Comparison of ENCODE assay signal across 4 worm cellular contexts in genomic region chrIII:11378450-11378849, ce11.
A peak's percentile ranks its signal among the peaks of the same experiment; 100 is the strongest.
TF ChIP-seq lines count a peak whose summit lies in the region.

No protein-coding gene starts in this region.

TF ChIP-seq in whole organism, L1 larva, 84 proteins besides CTCF, POLR2A, EP300 and RAD21:
- TF ChIP-seq egl-27 (tag; optimal IDR thresholded peaks at IDR 0.05; lab: Kevin White, UChicago) (no peak), nhr-71 (tag; optimal IDR thresholded peaks at IDR 0.05; lab: Kevin White, UChicago) (no peak), lin-14 (GFP tag; optimal IDR thresholded peaks at IDR 0.05; lab: Kevin White, UChicago) (peak; percentile 17), snpc-4 (tag; optimal IDR thresholded peaks at IDR 0.05; lab: Kevin White, UChicago) (peak; percentile 74), xbp-1 (tag; optimal IDR thresholded peaks at IDR 0.05; lab: Kevin White, UChicago) (peak; percentile 82), blmp-1 (tag; optimal IDR thresholded peaks at IDR 0.05; lab: Kevin White, UChicago) (peak; percentile 88), aly-2 (tag; optimal IDR thresholded peaks at IDR 0.05; lab: Kevin White, UChicago) (no peak), efl-1 (optimal IDR thresholded peaks at IDR 0.05; lab: Kevin White, UChicago) (no peak), efl-1 (GFP tag; optimal IDR thresholded peaks at IDR 0.05 in 1 of 2; lab: Kevin White, UChicago) (peak in 1 of 2 experiments; percentile 32)

TF ChIP-seq in whole organism, L2 larva, 48 proteins besides CTCF, POLR2A, EP300 and RAD21 (continues in another document):
- no peak for TF ChIP-seq nhr-12 (tag; optimal IDR thresholded peaks at IDR 0.05; lab: Kevin White, UChicago)
- no peak for TF ChIP-seq skn-1 (tag; optimal IDR thresholded peaks at IDR 0.05; lab: Kevin White, UChicago)
- TF ChIP-seq C34F6.9 (tag; optimal IDR thresholded peaks at IDR 0.05; lab: Kevin White, UChicago), result no peak
- no peak for TF ChIP-seq elt-1 (tag; optimal IDR thresholded peaks at IDR 0.05; lab: Kevin White, UChicago)
- no peak for TF ChIP-seq elt-3 (tag; optimal IDR thresholded peaks at IDR 0.05; lab: Kevin White, UChicago)
- TF ChIP-seq ztf-11 (tag; optimal IDR thresholded peaks at IDR 0.05; lab: Kevin White, UChicago), result no peak
- peak; percentile 91 for TF ChIP-seq blmp-1 (tag; optimal IDR thresholded peaks at IDR 0.05; lab: Kevin White, UChicago; ENCODE audit: insufficient read depth)
- no peak for TF ChIP-seq unc-55 (GFP tag; optimal IDR thresholded peaks at IDR 0.05; lab: Kevin White, UChicago)
- no peak for TF ChIP-seq nhr-21 (tag; optimal IDR thresholded peaks at IDR 0.05; lab: Kevin White, UChicago)
- TF ChIP-seq mbf-1 (tag; optimal IDR thresholded peaks at IDR 0.05; lab: Kevin White, UChicago), result no peak
- TF ChIP-seq unc-39 (tag; optimal IDR thresholded peaks at IDR 0.05; lab: Kevin White, UChicago), result no peak
- TF ChIP-seq ztf-4 (tag; optimal IDR thresholded peaks at IDR 0.05; lab: Kevin White, UChicago), result no peak
- TF ChIP-seq ceh-82 (tag; optimal IDR thresholded peaks at IDR 0.05; lab: Kevin White, UChicago), result no peak
- no peak for TF ChIP-seq ceh-16 (tag; optimal IDR thresholded peaks at IDR 0.05; lab: Kevin White, UChicago)
- TF ChIP-seq sma-9 (GFP tag; optimal IDR thresholded peaks at IDR 0.05; lab: Kevin White, UChicago), result no peak
- no peak for TF ChIP-seq sma-9 (tag; optimal IDR thresholded peaks at IDR 0.05; lab: Kevin White, UChicago)
- TF ChIP-seq alr-1 (tag; optimal IDR thresholded peaks at IDR 0.05; lab: Kevin White, UChicago), result no peak
- no peak for TF ChIP-seq R02D3.7 (tag; optimal IDR thresholded peaks at IDR 0.05; lab: Kevin White, UChicago)
- no peak for TF ChIP-seq fos-1 (tag; optimal IDR thresholded peaks at IDR 0.05; lab: Kevin White, UChicago)
- no peak for TF ChIP-seq unc-62 (GFP tag; optimal IDR thresholded peaks at IDR 0.05; lab: Kevin White, UChicago)
- no peak for TF ChIP-seq lin-39 (tag; optimal IDR thresholded peaks at IDR 0.05; lab: Kevin White, UChicago)
- no peak for TF ChIP-seq nhr-25 (tag; optimal IDR thresholded peaks at IDR 0.05; lab: Kevin White, UChicago)
- TF ChIP-seq F13H6.1 (tag; optimal IDR thresholded peaks at IDR 0.05; lab: Kevin White, UChicago), result no peak
- peak; percentile 11 for TF ChIP-seq lin-13 (GFP tag; optimal IDR thresholded peaks at IDR 0.05; lab: Kevin White, UChicago)
- no peak for TF ChIP-seq ZK546.5 (tag; optimal IDR thresholded peaks at IDR 0.05; lab: Kevin White, UChicago)
- TF ChIP-seq zag-1 (tag; optimal IDR thresholded peaks at IDR 0.05; lab: Kevin White, UChicago), result no peak
- peak; percentile 87 for TF ChIP-seq snpc-4 (tag; optimal IDR thresholded peaks at IDR 0.05; lab: Kevin White, UChicago)
- TF ChIP-seq dmd-4 (tag; optimal IDR thresholded peaks at IDR 0.05; lab: Kevin White, UChicago), result no peak
- TF ChIP-seq gmeb-1 (tag; optimal IDR thresholded peaks at IDR 0.05; lab: Kevin White, UChicago), result no peak
- TF ChIP-seq lsy-2 (tag; optimal IDR thresholded peaks at IDR 0.05; lab: Kevin White, UChicago), result peak in 1 of 2 experiments; percentile 5

TF ChIP-seq in whole organism, L3 larva, 47 proteins besides CTCF, POLR2A, EP300 and RAD21:
- TF ChIP-seq nhr-77 (tag; optimal IDR thresholded peaks at IDR 0.05; lab: Kevin White, UChicago) (no peak), nhr-237 (tag; optimal IDR thresholded peaks at IDR 0.05; lab: Kevin White, UChicago) (no peak), nhr-25 (tag; optimal IDR thresholded peaks at IDR 0.05; lab: Kevin White, UChicago) (peak; percentile 43), pqm-1 (tag; optimal IDR thresholded peaks at IDR 0.05; lab: Kevin White, UChicago) (no peak), ceh-9 (tag; optimal IDR thresholded peaks at IDR 0.05; lab: Kevin White, UChicago) (no peak), R02D3.7 (tag; optimal IDR thresholded peaks at IDR 0.05; lab: Kevin White, UChicago) (no peak), nhr-23 (tag; optimal IDR thresholded peaks at IDR 0.05; lab: Kevin White, UChicago) (no peak), lin-39 (tag; optimal IDR thresholded peaks at IDR 0.05; lab: Kevin White, UChicago) (no peak), lsy-12 (tag; optimal IDR thresholded peaks at IDR 0.05; lab: Kevin White, UChicago) (no peak), hmg-11 (tag; optimal IDR thresholded peaks at IDR 0.05; lab: Kevin White, UChicago) (no peak), snpc-4 (tag; optimal IDR thresholded peaks at IDR 0.05; lab: Kevin White, UChicago) (peak; percentile 50), nhr-11 (tag; optimal IDR thresholded peaks at IDR 0.05; lab: Kevin White, UChicago) (peak; percentile 0)
TF ChIP-seq in whole organism, L3 larva: peak in this region for 3.

TF ChIP-seq in whole organism, L4 larva, 104 proteins besides CTCF, POLR2A, EP300 and RAD21:
- TF ChIP-seq madf-5 (GFP tag; IDR thresholded peaks at IDR 0.05; lab: Robert Waterston, UW) (no peak), mep-1 (tag; optimal IDR thresholded peaks at IDR 0.05; lab: Kevin White, UChicago) (peak; percentile 5)

Comparison
In these comparisons a context has a peak if more than half of its experiments do, and no peak if none do; other contexts are left out.
1. Of the 29 proteins assayed by ChIP-seq in both whole organism, L4 larva and whole organism, L1 larva: peak only in whole organism, L4 larva: mep-1; only in whole organism, L1 larva: snpc-4; in both: none; in neither: 27.